Worm (Caenorhabditis elegans) whole organism, L3 larva: ENCODE data around the gene C54E4.1.

Source experiments
- R02D3.7 ChIP-seq: fragments of 150-350 bp; optimal IDR thresholded peaks from 2 replicates; lab custom pipeline; 2014; ENCODE audit warnings: missing biosample characterization, missing genetic modification characterization
- ZK546.5 ChIP-seq: sonication (generic microtip); optimal IDR thresholded peaks from 2 replicates; lab custom pipeline; 2017; ENCODE audit warnings: missing biosample characterization, missing genetic modification characterization
- aly-2 ChIP-seq: fragments of 150-350 bp; optimal IDR thresholded peaks from 2 replicates; lab custom pipeline; 2014; ENCODE audit warnings: missing biosample characterization, missing genetic modification characterization
- ama-1 ChIP-seq: fragments of 150-350 bp; optimal IDR thresholded peaks from 2 replicates; lab custom pipeline; 2018
- ceh-28 ChIP-seq: fragments of 150-350 bp; optimal IDR thresholded peaks from 2 replicates; lab custom pipeline; 2014; ENCODE audit warnings: missing biosample characterization, missing genetic modification reagents, missing genetic modification characterization
- ceh-9 ChIP-seq: sonication (generic microtip); optimal IDR thresholded peaks from 2 replicates; lab custom pipeline; 2018; ENCODE audit warnings: missing biosample characterization, missing genetic modification characterization
- daf-12 ChIP-seq: fragments of 150-350 bp; optimal IDR thresholded peaks from 2 replicates; lab custom pipeline; 2014; ENCODE audit warnings: missing biosample characterization, missing genetic modification reagents, missing genetic modification characterization
- egl-27 ChIP-seq: sonication (generic microtip); optimal IDR thresholded peaks from 4 replicates; lab custom pipeline; 2017; ENCODE audit warnings: missing biosample characterization, missing genetic modification reagents, missing genetic modification characterization
- egl-5 ChIP-seq: fragments of 150-350 bp; optimal IDR thresholded peaks from 2 replicates; lab custom pipeline; 2017; ENCODE audit warnings: missing biosample characterization, missing genetic modification reagents, missing genetic modification characterization, inconsistent platforms
- elt-1 ChIP-seq: fragments of 150-350 bp; optimal IDR thresholded peaks from 2 replicates; lab custom pipeline; 2014; ENCODE audit warnings: missing biosample characterization, missing genetic modification characterization
- elt-2 ChIP-seq: sonication (generic microtip); optimal IDR thresholded peaks from 2 replicates; lab custom pipeline; 2016; ENCODE audit warnings: missing genetic modification reagents, mild to moderate bottlenecking, missing genetic modification characterization, missing compliant biosample characterization
- elt-3 ChIP-seq, 3 experiments: fragments of 150-350 bp in 1 of 3; sonication (generic microtip) in 2 of 3; optimal IDR thresholded peaks; 2 replicates in 2 of 3; 4 replicates in 1 of 3; lab custom pipeline; 2014 to 2017; ENCODE audit warnings: missing biosample characterization in 3 of 3, missing genetic modification characterization in 3 of 3
- eor-1 ChIP-seq, 2 experiments: fragments of 150-350 bp; optimal IDR thresholded peaks; 2 replicates each; lab custom pipeline; 2014 to 2018; ENCODE audit warnings: missing biosample characterization in 2 of 2, missing genetic modification characterization in 2 of 2
- fkh-2 ChIP-seq: fragments of 150-350 bp; optimal IDR thresholded peaks from 2 replicates; lab custom pipeline; 2014; ENCODE audit warnings: missing biosample characterization, missing genetic modification reagents, missing genetic modification characterization
- hmg-11 ChIP-seq: sonication (generic microtip); optimal IDR thresholded peaks from 2 replicates; lab custom pipeline; 2016; ENCODE audit warnings: missing genetic modification characterization, missing compliant biosample characterization
- jun-1 ChIP-seq: fragments of 150-350 bp; optimal IDR thresholded peaks from 2 replicates; lab custom pipeline; 2014; ENCODE audit warnings: missing biosample characterization, missing genetic modification reagents, missing genetic modification characterization
- lsy-12 ChIP-seq: sonication (generic microtip); optimal IDR thresholded peaks from 2 replicates; lab custom pipeline; 2016; ENCODE audit warnings: mild to moderate bottlenecking, missing genetic modification characterization, missing compliant biosample characterization
- mml-1 ChIP-seq: fragments of 150-350 bp; sonication (generic microtip); optimal IDR thresholded peaks from 3 replicates; lab custom pipeline; 2014; ENCODE audit warnings: missing biosample characterization, missing genetic modification characterization
- nfya-1 ChIP-seq: sonication (generic microtip); optimal IDR thresholded peaks from 2 replicates; lab custom pipeline; 2017; ENCODE audit warnings: missing genetic modification characterization, mild to moderate bottlenecking, missing compliant biosample characterization, antibody characterized with exemption, moderate library complexity; ENCODE audit not compliant: insufficient read depth
- nhr-12 ChIP-seq: fragments of 150-350 bp; optimal IDR thresholded peaks from 2 replicates; lab custom pipeline; 2014; ENCODE audit warnings: missing biosample characterization, missing genetic modification characterization
- nhr-23 ChIP-seq: fragments of 150-350 bp; optimal IDR thresholded peaks from 2 replicates; lab custom pipeline; 2014; ENCODE audit warnings: missing biosample characterization, missing genetic modification reagents, missing genetic modification characterization
- nhr-237 ChIP-seq: fragments of 150-350 bp; optimal IDR thresholded peaks from 2 replicates; lab custom pipeline; 2014; ENCODE audit warnings: missing biosample characterization, missing genetic modification characterization
- nhr-25 ChIP-seq: sonication (generic microtip); optimal IDR thresholded peaks from 2 replicates; lab custom pipeline; 2017; ENCODE audit warnings: missing biosample characterization, missing genetic modification characterization
- nhr-28 ChIP-seq: fragments of 150-350 bp; optimal IDR thresholded peaks from 2 replicates; lab custom pipeline; 2014; ENCODE audit warnings: missing biosample characterization, missing genetic modification characterization
- nhr-43 ChIP-seq: sonication (generic microtip); optimal IDR thresholded peaks from 2 replicates; lab custom pipeline; 2016; ENCODE audit warnings: mild to moderate bottlenecking, missing genetic modification characterization, missing compliant biosample characterization; ENCODE audit not compliant: poor library complexity, severe bottlenecking
- nhr-76 ChIP-seq: fragments of 150-350 bp; sonication (generic microtip); optimal IDR thresholded peaks from 5 replicates; lab custom pipeline; 2014; ENCODE audit warnings: missing biosample characterization, missing genetic modification characterization
- pha-4 ChIP-seq: fragments of 150-350 bp; optimal IDR thresholded peaks from 2 replicates; lab custom pipeline; 2014; ENCODE audit warnings: missing biosample characterization, missing genetic modification reagents, missing genetic modification characterization
- sea-2 ChIP-seq: fragments of 150-350 bp; sonication (generic microtip); optimal IDR thresholded peaks from 4 replicates; lab custom pipeline; 2014; ENCODE audit warnings: missing biosample characterization, missing genetic modification reagents, missing genetic modification characterization
- skn-1 ChIP-seq: fragments of 150-350 bp; optimal IDR thresholded peaks from 2 replicates; lab custom pipeline; 2014; ENCODE audit warnings: missing biosample characterization, missing genetic modification characterization
- snpc-4 ChIP-seq: fragments of 150-350 bp; optimal IDR thresholded peaks from 2 replicates; lab custom pipeline; 2014; ENCODE audit warnings: missing biosample characterization, missing genetic modification characterization
- unc-39 ChIP-seq: sonication (generic microtip); optimal IDR thresholded peaks from 4 replicates; lab custom pipeline; 2017; ENCODE audit warnings: missing biosample characterization, missing genetic modification characterization
- unc-62 ChIP-seq: fragments of 150-350 bp; sonication (generic microtip); optimal IDR thresholded peaks from 4 replicates; lab custom pipeline; 2014; ENCODE audit warnings: missing biosample characterization, missing genetic modification reagents, missing genetic modification characterization
- zag-1 ChIP-seq: fragments of 150-350 bp; optimal IDR thresholded peaks from 2 replicates; lab custom pipeline; 2014; ENCODE audit warnings: missing biosample characterization, missing genetic modification characterization
- ztf-11 ChIP-seq: fragments of 150-350 bp; optimal IDR thresholded peaks from 2 replicates; lab custom pipeline; 2014; ENCODE audit warnings: missing biosample characterization, missing genetic modification characterization
- ztf-4 ChIP-seq: fragments of 150-350 bp; optimal IDR thresholded peaks from 2 replicates; lab custom pipeline; 2014; ENCODE audit warnings: missing biosample characterization, missing genetic modification characterization

Gene C54E4.1

DNA sequence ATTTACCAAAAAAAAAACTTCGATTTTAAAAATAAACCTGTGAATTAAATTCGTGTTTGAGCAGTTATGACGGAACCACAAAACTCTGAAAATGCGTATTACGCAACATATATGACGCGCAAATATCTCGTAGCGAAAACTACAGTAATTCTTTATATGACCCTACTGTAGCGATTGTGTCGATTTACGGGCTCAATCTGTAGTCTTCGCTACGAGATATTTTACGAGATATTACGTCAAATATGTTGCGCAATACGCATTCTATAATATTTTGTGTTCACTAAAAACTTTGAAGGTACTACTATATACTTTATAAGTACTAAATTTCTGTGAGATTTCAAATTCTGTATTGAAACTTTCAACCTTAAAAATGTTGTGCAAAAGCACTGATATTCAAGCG is 37.9 kb upstream of the C54E4.1 start:
- no peak for TF ChIP-seq sea-2
- no peak for TF ChIP-seq mml-1 (tag; lab: Kevin White, UChicago)
- no peak for TF ChIP-seq nfya-1 (tag; lab: Kevin White, UChicago)
- no peak for TF ChIP-seq unc-62
- no peak for TF ChIP-seq ztf-4 (tag; lab: Kevin White, UChicago)
- TF ChIP-seq egl-5: no peak
- no peak for TF ChIP-seq egl-27
- no peak for TF ChIP-seq unc-39 (tag; lab: Kevin White, UChicago)

DNA sequence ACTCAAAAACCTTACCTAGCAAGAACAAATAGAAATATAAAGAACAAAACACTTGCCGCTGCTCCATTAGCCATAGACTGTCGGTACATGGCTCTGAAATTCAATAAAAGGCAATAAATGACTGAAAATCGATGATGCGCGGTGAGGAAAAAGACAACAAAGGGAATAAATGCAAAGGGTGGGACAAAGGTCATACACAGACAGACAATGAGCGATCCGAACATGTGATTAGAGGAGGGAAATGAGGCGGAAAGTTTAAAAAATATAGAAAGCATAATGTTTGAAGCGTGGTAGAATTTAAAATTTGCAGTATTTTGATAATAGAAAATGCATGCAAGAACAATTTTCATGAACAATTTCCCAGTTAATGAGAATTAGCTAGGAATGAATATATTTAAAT is 34.8 kb upstream of the C54E4.1 start, which contains the start of gene C54E4.12:
C54E4.12 (minus strand) TSS at position 101 of the 400 bp plus-strand sequence.
- TF ChIP-seq nhr-43 (tag; lab: Kevin White, UChicago): no peak
- no peak for TF ChIP-seq ztf-4 (tag; lab: Kevin White, UChicago)
- TF ChIP-seq daf-12 (tag; lab: Kevin White, UChicago): no peak
- no peak for TF ChIP-seq snpc-4 (tag; lab: Kevin White, UChicago)
- no peak for TF ChIP-seq elt-2 (tag; lab: Kevin White, UChicago)
- TF ChIP-seq egl-5: no peak
- no peak for TF ChIP-seq nhr-76 (tag; lab: Kevin White, UChicago)
- TF ChIP-seq mml-1 (tag; lab: Kevin White, UChicago): no peak
- no peak for TF ChIP-seq nhr-28

DNA sequence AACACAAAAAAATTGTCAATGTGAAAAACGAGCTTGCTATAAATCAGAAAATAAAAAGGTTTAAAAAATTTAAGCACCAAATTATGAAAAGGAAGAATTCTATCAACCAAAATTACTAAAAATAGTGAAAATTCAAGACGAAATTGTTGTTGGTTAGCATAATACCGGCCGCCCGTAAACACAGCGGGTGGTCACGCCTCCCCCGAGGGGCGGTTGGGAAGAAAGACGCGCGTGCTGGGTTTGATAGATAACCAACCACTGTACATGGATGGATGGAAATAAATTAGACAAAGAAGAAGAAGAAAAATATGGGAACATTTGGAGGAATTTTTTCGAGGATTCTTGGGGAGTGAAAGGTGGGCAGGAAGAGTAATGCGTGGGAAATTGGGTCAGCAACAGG is 33.1 kb upstream of the C54E4.1 start:
- TF ChIP-seq elt-2 (tag; lab: Kevin White, UChicago) (no peak), snpc-4 (tag; lab: Kevin White, UChicago) (no peak), nhr-237 (tag; lab: Kevin White, UChicago) (no peak), ZK546.5 (tag; lab: Kevin White, UChicago) (no peak), R02D3.7 (no peak), nhr-43 (tag; lab: Kevin White, UChicago) (no peak), nhr-25 (tag; lab: Kevin White, UChicago) (no peak), nhr-12 (tag; lab: Kevin White, UChicago) (no peak), nhr-28 (no peak), zag-1 (no peak)

DNA sequence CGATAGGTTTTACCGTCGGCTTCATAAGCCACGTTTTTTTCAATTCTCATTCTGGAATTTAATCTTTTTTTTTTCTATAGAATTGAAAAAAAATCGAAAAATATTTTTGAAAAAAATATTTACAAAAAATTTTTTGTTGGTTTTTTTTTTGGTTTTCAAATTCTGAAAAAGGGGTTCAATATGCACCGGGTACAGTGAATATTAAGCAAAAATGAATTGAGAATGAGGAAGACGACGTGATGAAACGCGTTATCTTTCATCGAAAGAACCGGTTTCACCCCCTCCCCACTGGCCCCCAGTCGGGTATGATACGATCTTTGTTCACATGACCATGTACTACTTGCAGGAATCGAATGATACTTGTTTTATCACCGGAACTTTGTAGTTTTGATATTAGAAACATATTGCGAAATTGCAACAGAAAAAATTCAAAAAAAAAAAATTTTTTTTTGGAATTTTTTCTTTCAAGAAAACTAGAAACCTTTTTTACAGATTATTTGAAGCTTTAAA is 26.1 kb upstream of the C54E4.1 start, which contains the start of gene C54E4.5:
C54E4.5 (minus strand) TSS at position 51 of the 510 bp plus-strand sequence.
- TF ChIP-seq nhr-25 (tag; lab: Kevin White, UChicago) (peak; percentile 69), sea-2 (no peak), ztf-11 (no peak), elt-3 (tag; optimal IDR thresholded peaks at IDR 0.05; lab: Kevin White, UChicago) (peak in 1 of 3 experiments; percentile 39), nhr-23 (peak; percentile 87), ceh-28 (tag; lab: Kevin White, UChicago) (peak; percentile 16), skn-1 (no peak), fkh-2 (tag; lab: Kevin White, UChicago) (no peak), elt-1 (peak; percentile 68), nhr-43 (tag; lab: Kevin White, UChicago) (peak; percentile 78), pha-4 (tag; lab: Kevin White, UChicago) (no peak), mml-1 (tag; lab: Kevin White, UChicago) (no peak), ceh-9 (no peak)

DNA sequence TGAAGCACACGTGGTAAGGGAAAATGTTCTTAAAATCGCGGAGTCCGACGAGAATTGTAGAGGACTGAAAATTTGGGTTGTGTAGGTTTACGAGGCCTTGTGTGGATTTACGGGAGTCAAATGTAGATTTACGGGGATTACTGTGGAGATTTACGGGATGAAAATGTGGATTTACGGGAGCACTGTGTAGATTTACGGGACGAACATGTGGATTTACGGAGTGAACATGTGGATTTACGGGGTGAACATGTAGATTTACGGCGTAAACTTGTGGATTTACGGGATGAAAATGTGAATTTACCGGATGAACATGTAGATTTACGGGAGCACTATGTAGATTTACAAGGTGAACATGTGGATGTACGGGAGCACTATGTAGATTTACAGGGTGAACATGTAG is 19.2 kb upstream of the C54E4.1 start:
- TF ChIP-seq ztf-11: no peak
- TF ChIP-seq daf-12 (tag; lab: Kevin White, UChicago): no peak
- TF ChIP-seq aly-2: no peak
- TF ChIP-seq elt-1: no peak
- TF ChIP-seq hmg-11 (tag; lab: Kevin White, UChicago): no peak
- no peak for TF ChIP-seq lsy-12
- TF ChIP-seq eor-1 (tag; optimal IDR thresholded peaks at IDR 0.05; lab: Kevin White, UChicago): no peak
- TF ChIP-seq nhr-76 (tag; lab: Kevin White, UChicago): no peak
- no peak for TF ChIP-seq snpc-4 (tag; lab: Kevin White, UChicago)
- TF ChIP-seq elt-2 (tag; lab: Kevin White, UChicago): no peak
- no peak for TF ChIP-seq jun-1 (tag; lab: Kevin White, UChicago)
- no peak for TF ChIP-seq skn-1
- no peak for TF ChIP-seq nhr-237 (tag; lab: Kevin White, UChicago)
- no peak for TF ChIP-seq ama-1 (lab: Kevin White, UChicago)
